Fruit fly (Drosophila melanogaster) whole organism, pupa: ENCODE measurements around the gene CG5068.

ENCODE experiments used
- CG14655 ChIP-seq: fragments of 200-800 bp; sonication (Bioruptor generic); optimal IDR thresholded peaks from 3 replicates; lab custom pipeline; 2017; ENCODE audit warnings: mild to moderate bottlenecking, missing biosample characterization, missing genetic modification reagents, missing genetic modification characterization
- CG8301 ChIP-seq: fragments of 200-800 bp; sonication (Bioruptor generic); optimal IDR thresholded peaks from 2 replicates; lab custom pipeline; 2018; ENCODE audit warnings: missing biosample characterization, mild to moderate bottlenecking, missing genetic modification characterization
- EcR ChIP-seq: fragments of 200-800 bp; sonication (Bioruptor generic); optimal IDR thresholded peaks from 3 replicates; lab custom pipeline; 2019; ENCODE audit warnings: missing biosample characterization, missing genetic modification characterization, mild to moderate bottlenecking, moderate library complexity, missing genetic modification reagents
- Pif1A ChIP-seq: fragments of 200-800 bp; sonication (Bioruptor generic); optimal IDR thresholded peaks from 3 replicates; lab custom pipeline; 2016; ENCODE audit warnings: missing biosample characterization, missing genetic modification characterization
- Snoo ChIP-seq: fragments of 200-800 bp; sonication (Bioruptor generic); optimal IDR thresholded peaks from 3 replicates; lab custom pipeline; 2017; ENCODE audit warnings: missing biosample characterization, mild to moderate bottlenecking, missing genetic modification characterization, inconsistent platforms

DNA sequence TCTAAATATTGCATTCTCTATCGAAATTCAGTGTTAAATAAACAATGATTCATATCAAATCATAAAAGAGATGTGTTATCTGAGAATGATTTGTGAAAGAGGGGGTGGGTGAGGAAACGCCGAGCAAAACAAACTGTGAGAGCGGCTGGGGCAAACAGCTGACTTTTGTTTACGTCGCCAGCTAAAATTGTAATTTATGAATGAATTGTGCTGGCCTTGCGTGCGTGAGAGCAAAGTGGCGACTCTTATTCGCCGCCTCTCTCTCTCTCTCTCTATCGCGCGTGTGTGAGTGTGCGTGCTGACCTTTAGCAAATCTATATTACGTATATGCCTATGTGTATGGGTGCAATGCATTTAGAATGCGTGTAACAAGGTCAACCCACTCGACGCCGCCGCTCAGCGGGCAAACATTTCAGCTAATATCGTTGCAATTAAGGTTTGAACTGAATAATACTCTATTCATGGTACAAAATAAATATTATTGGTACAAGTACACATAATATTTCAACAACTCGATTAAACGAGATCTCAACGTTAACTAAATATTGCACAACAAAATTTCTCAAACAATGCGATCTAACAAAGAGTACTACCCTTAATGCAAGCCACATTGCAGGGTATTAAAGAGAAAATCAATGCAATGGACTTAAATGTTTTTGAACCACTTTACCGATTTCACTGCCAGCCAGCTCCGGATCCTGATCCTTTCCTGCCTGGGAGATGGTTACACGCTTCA is 7.7 kb upstream of the CG5068 start:
- TF ChIP-seq CG14655 (GFP tag; lab: Kevin White, UChicago) = no peak
- no peak for TF ChIP-seq Pif1A (GFP tag; lab: Kevin White, UChicago)
- peak; percentile 3 for TF ChIP-seq CG8301 (tag; lab: Kevin White, UChicago)
- TF ChIP-seq EcR (GFP tag; lab: Kevin White, UChicago) = peak; percentile 70
- no peak for TF ChIP-seq Snoo (tag; lab: Kevin White, UChicago)
